Worm (Caenorhabditis elegans): Measurements from ENCODE around the gene F56B3.9.

- TF ChIP-seq egl-27 (tag; optimal IDR thresholded peaks at IDR 0.05) (no peak), nhr-237 (tag; optimal IDR thresholded peaks at IDR 0.05) (no peak), set-16 (GFP tag; IDR thresholded peaks at IDR 0.05) (no peak), ces-1 (GFP tag; optimal IDR thresholded peaks at IDR 0.05) (no peak), saeg-2 (GFP tag; IDR thresholded peaks at IDR 0.05) (no peak), nhr-77 (tag; optimal IDR thresholded peaks at IDR 0.05) (no peak), nhr-25 (tag; optimal IDR thresholded peaks at IDR 0.05; ENCODE audit: borderline replicate concordance, insufficient read depth) (no peak)
Measured at ce11 chrIV:795383-795872, 24.3 kb downstream of the F56B3.9 start, which contains the start of gene skr-18.

Measured in whole organism, L4 larva.